Fruit fly (Drosophila melanogaster): Measurements from ENCODE around the gene GC1.

dm6 chr3R:11937427-11938114, 29.9 kb upstream of the GC1 start:
- TF ChIP-seq psq (optimal IDR thresholded peaks at IDR 0.05) = no peak
- no peak for TF ChIP-seq Sin3A (optimal IDR thresholded peaks at IDR 0.05)
- TF ChIP-seq ttk (optimal IDR thresholded peaks at IDR 0.05) = no peak
- TF ChIP-seq h (optimal IDR thresholded peaks at IDR 0.05) = no peak
